Fruit fly (Drosophila melanogaster): Measurements from ENCODE around the gene dop.

Gene dop

dm6 chr3L:15592536-15593260, 26.9 kb downstream of the dop start (continued):
- TF ChIP-seq CG15514 (GFP tag; optimal IDR thresholded peaks at IDR 0.05) = peak; percentile 32
- peak; percentile 50 for TF ChIP-seq Hmr (GFP tag; optimal IDR thresholded peaks at IDR 0.05)
- TF ChIP-seq Mad (GFP tag; optimal IDR thresholded peaks at IDR 0.05) = no peak
- no peak for TF ChIP-seq bbx (GFP tag; IDR thresholded peaks at IDR 0.05; ENCODE audit: partially characterized antibody)
- TF ChIP-seq CG30431 (GFP tag; optimal IDR thresholded peaks at IDR 0.05) = no peak
- TF ChIP-seq mam (GFP tag; optimal IDR thresholded peaks at IDR 0.05) = no peak
- peak; percentile 70 for TF ChIP-seq lab (GFP tag; optimal IDR thresholded peaks at IDR 0.05)
- TF ChIP-seq CG16815 (GFP tag; optimal IDR thresholded peaks at IDR 0.05) = no peak
- no peak for TF ChIP-seq CG16813 (GFP tag; IDR thresholded peaks at IDR 0.05; ENCODE audit: partially characterized antibody)
- TF ChIP-seq Antp (GFP tag; optimal IDR thresholded peaks at IDR 0.05) = no peak
- peak in 1 of 2 experiments; percentile 85 for TF ChIP-seq Hr51 (GFP tag; optimal IDR thresholded peaks at IDR 0.05)
- peak in 1 of 2 experiments; percentile 11 for TF ChIP-seq dpn (GFP tag; optimal IDR thresholded peaks at IDR 0.05)
- TF ChIP-seq ftz-f1 (GFP tag; optimal IDR thresholded peaks at IDR 0.05) = no peak
- TF ChIP-seq Fer3 (tag; optimal IDR thresholded peaks at IDR 0.05) = peak; percentile 64
- TF ChIP-seq fd102C (GFP tag; optimal IDR thresholded peaks at IDR 0.05) = no peak
- TF ChIP-seq CG9437 (GFP tag; optimal IDR thresholded peaks at IDR 0.05) = peak; percentile 70
- TF ChIP-seq CG1647 (GFP tag; optimal IDR thresholded peaks at IDR 0.05) = no peak
- peak; percentile 79 for TF ChIP-seq CG15269 (tag; optimal IDR thresholded peaks at IDR 0.05)
- peak; percentile 71 for TF ChIP-seq Oli (tag; optimal IDR thresholded peaks at IDR 0.05)
- peak; percentile 16 for TF ChIP-seq sug (tag; optimal IDR thresholded peaks at IDR 0.05)
- peak; percentile 23 for TF ChIP-seq Dek (tag; optimal IDR thresholded peaks at IDR 0.05)
- peak; percentile 24 for TF ChIP-seq CG6254 (GFP tag; optimal IDR thresholded peaks at IDR 0.05)
- TF ChIP-seq inv (GFP tag; IDR thresholded peaks at IDR 0.05; ENCODE audit: partially characterized antibody) = no peak
- no peak for TF ChIP-seq shn (GFP tag; optimal IDR thresholded peaks at IDR 0.05)
- peak; percentile 73 for TF ChIP-seq CG4360 (GFP tag; IDR thresholded peaks at IDR 0.05)
- TF ChIP-seq CG6791 (GFP tag; IDR thresholded peaks at IDR 0.05; ENCODE audit: partially characterized antibody) = no peak
- peak; percentile 33 for TF ChIP-seq Deaf1 (tag; optimal IDR thresholded peaks at IDR 0.05)
- TF ChIP-seq CG2678 (tag; optimal IDR thresholded peaks at IDR 0.05) = peak; percentile 80
- peak; percentile 3 for TF ChIP-seq fd64A (GFP tag; optimal IDR thresholded peaks at IDR 0.05)
- TF ChIP-seq CG15601 (tag; optimal IDR thresholded peaks at IDR 0.05) = peak; percentile 28
- peak; percentile 56 for TF ChIP-seq Asciz (GFP tag; optimal IDR thresholded peaks at IDR 0.05)
- no peak for TF ChIP-seq her (GFP tag; optimal IDR thresholded peaks at IDR 0.05)
- TF ChIP-seq eyg (GFP tag; optimal IDR thresholded peaks at IDR 0.05) = no peak
- TF ChIP-seq pb (GFP tag; optimal IDR thresholded peaks at IDR 0.05) = no peak
- peak; percentile 75 for TF ChIP-seq CG3281 (GFP tag; optimal IDR thresholded peaks at IDR 0.05)
- TF ChIP-seq org-1 (GFP tag; optimal IDR thresholded peaks at IDR 0.05) = peak; percentile 15
- no peak for TF ChIP-seq jumu (GFP tag; optimal IDR thresholded peaks at IDR 0.05)
- no peak for TF ChIP-seq CG30020 (tag; optimal IDR thresholded peaks at IDR 0.05)
- peak; percentile 31 for TF ChIP-seq CG7271 (tag; optimal IDR thresholded peaks at IDR 0.05)
- peak; percentile 32 for TF ChIP-seq trem (tag; optimal IDR thresholded peaks at IDR 0.05)
- no peak for TF ChIP-seq bigmax (GFP tag; optimal IDR thresholded peaks at IDR 0.05)
- no peak for TF ChIP-seq Bteb2 (GFP tag; optimal IDR thresholded peaks at IDR 0.05)
- peak; percentile 65 for TF ChIP-seq CG17829 (tag; optimal IDR thresholded peaks at IDR 0.05)
- TF ChIP-seq CG13296 (GFP tag; optimal IDR thresholded peaks at IDR 0.05) = peak; percentile 74
- TF ChIP-seq GATAe (GFP tag; conservative IDR thresholded peaks at IDR 0.05) = no peak
- TF ChIP-seq gt (GFP tag; IDR thresholded peaks at IDR 0.05) = no peak
- TF ChIP-seq klu (GFP tag; IDR thresholded peaks at IDR 0.05) = no peak; the same call in 1 of the 2 replicates
- no peak for TF ChIP-seq maf-S (GFP tag; optimal IDR thresholded peaks at IDR 0.05)

All from whole organism, embryonic.